Fruit fly (Drosophila melanogaster): Measurements from ENCODE around the gene Zyx.
A peak's percentile ranks its signal among the peaks of the same experiment; 100 is the strongest.

Gene Zyx

DNA sequence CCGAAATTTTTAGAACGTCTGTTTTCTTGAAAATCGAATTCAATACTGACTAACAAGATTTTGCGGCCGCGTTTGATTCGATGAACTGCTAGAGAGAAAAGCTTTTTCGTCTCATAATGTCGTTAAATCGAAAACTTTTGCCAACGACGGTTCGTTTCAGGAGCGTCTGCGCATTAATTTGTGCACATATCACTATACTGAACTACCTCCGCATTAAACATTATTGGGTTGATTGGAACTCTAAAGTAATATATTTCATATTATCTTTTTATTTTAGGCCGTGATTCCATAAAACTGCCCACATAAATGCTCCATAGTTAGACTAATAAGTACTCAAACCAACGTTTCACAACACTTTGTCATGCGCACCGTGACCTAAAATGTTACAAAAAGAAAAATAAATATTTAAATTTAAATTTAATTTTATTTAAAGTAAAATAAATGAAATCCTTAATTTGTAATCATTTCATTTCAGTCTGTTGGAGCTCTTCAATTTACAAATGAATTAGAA, 11.1 kb downstream of the Zyx start, which contains the start of gene CaMKII:
Gene CaMKII, minus strand, starts transcription at position 51 of the 511 bp plus-strand sequence.
- TF ChIP-seq CG34367 (tag; optimal IDR thresholded peaks at IDR 0.05) (no peak), Pif1B (GFP tag; optimal IDR thresholded peaks at IDR 0.05) (peak; percentile 12), CG17806 (tag; optimal IDR thresholded peaks at IDR 0.05) (peak; percentile 1)

DNA sequence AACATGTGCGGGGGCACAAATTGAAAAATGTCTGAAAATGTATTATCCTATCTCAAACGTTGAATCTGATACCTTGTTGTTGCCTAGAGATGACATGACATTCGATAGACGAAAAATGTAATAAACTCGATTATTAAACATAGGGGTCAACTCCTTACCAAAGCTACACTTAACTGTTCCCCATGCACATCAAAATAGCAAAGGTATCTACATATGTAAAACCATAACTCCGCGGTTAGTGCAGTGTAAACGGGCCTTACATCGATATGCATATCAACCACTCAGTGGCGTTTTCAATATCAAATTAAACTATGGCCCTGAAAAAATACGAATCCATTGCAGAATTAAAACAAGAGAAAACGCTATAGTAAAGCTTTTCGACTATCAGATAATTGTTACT, 13.5 kb downstream of the Zyx start:
- no peak for TF ChIP-seq gl (tag; optimal IDR thresholded peaks at IDR 0.05)
- no peak for TF ChIP-seq Pif1B (GFP tag; optimal IDR thresholded peaks at IDR 0.05)
- TF ChIP-seq CG4496 (GFP tag; IDR thresholded peaks at IDR 0.05): no peak
- no peak for TF ChIP-seq fd96Ca (GFP tag; IDR thresholded peaks at IDR 0.05)
- no peak for TF ChIP-seq EcR (GFP tag; optimal IDR thresholded peaks at IDR 0.05)
- TF ChIP-seq Ets98B (GFP tag; IDR thresholded peaks at IDR 0.05): no peak
- TF ChIP-seq Pif1A (GFP tag; optimal IDR thresholded peaks at IDR 0.05): no peak
- no peak for TF ChIP-seq CG13204 (GFP tag; optimal IDR thresholded peaks at IDR 0.05)
- TF ChIP-seq CG12605 (GFP tag; IDR thresholded peaks at IDR 0.05): no peak
- TF ChIP-seq CG17806 (tag; optimal IDR thresholded peaks at IDR 0.05): no peak
- TF ChIP-seq CG9948 (tag; optimal IDR thresholded peaks at IDR 0.05): no peak

DNA sequence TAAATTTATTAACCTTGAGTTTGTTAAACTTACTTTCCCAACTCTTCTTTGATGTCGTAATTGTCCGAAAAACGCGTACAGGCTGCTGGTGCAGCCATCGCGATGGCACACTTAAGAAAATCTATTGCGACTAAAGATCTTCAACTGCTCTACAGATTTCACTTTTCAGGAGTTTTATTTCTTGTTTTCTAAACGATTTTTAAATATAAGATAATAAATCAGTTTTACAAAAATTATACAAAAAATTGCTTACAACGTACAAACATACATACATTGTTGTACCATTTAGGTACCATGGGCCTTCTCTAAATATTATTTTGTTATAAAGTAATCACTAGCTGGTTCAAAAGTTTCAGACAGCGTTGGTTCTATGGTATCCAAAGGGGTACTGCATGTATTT, 14.4 kb downstream of the Zyx start:
- TF ChIP-seq CG32121 (GFP tag; IDR thresholded peaks at IDR 0.05) (no peak), CG14655 (GFP tag; optimal IDR thresholded peaks at IDR 0.05) (no peak), CG9948 (tag; optimal IDR thresholded peaks at IDR 0.05) (no peak), CG10348 (GFP tag; IDR thresholded peaks at IDR 0.05) (no peak), gl (tag; optimal IDR thresholded peaks at IDR 0.05) (no peak)

DNA sequence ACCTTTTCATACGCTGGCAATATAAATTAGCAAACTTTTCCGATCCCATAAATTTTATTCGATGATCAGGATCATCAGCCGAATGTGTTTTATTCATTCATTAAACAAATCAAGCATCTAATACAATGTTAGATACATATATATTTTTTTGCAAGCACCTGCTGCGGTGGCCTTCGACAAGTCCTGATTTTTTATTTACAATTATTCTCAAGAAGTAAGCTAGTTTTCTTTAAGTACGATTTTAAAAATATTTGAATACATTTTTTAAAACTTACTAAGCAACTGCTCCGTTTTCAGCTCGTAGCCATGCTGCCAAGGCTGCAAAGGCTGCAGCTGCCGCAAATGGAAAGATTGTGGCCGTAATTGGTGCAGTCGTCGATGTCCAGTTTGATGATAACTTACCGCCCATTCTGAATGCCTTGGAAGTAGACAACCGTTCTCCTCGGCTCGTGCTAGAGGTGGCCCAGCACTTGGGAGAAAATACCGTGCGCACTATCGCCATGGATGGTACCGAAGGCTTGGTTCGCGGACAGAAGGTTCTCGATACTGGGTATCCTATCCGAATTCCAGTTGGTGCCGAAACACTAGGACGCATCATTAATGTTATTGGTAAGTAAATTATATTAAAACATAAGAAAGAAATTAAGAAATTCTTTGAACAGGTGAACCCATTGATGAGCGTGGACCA, 32.0 kb downstream of the Zyx start:
- no peak for TF ChIP-seq gl (tag; optimal IDR thresholded peaks at IDR 0.05)
- TF ChIP-seq Ets98B (GFP tag; IDR thresholded peaks at IDR 0.05): no peak
- TF ChIP-seq CG13204 (GFP tag; optimal IDR thresholded peaks at IDR 0.05): no peak
- no peak for TF ChIP-seq fd96Ca (GFP tag; IDR thresholded peaks at IDR 0.05)
- no peak for TF ChIP-seq CG8159 (tag; optimal IDR thresholded peaks at IDR 0.05)
- no peak for TF ChIP-seq CG34367 (tag; optimal IDR thresholded peaks at IDR 0.05)
- no peak for TF ChIP-seq rn (GFP tag; IDR thresholded peaks at IDR 0.05)
- no peak for TF ChIP-seq CG17806 (tag; optimal IDR thresholded peaks at IDR 0.05)
- no peak for TF ChIP-seq CG32121 (GFP tag; IDR thresholded peaks at IDR 0.05)
- no peak for TF ChIP-seq D1 (tag; optimal IDR thresholded peaks at IDR 0.05)
- TF ChIP-seq CG8301 (tag; optimal IDR thresholded peaks at IDR 0.05): no peak
- no peak for TF ChIP-seq Pif1A (GFP tag; optimal IDR thresholded peaks at IDR 0.05)
- no peak for TF ChIP-seq CG9948 (tag; optimal IDR thresholded peaks at IDR 0.05)

DNA sequence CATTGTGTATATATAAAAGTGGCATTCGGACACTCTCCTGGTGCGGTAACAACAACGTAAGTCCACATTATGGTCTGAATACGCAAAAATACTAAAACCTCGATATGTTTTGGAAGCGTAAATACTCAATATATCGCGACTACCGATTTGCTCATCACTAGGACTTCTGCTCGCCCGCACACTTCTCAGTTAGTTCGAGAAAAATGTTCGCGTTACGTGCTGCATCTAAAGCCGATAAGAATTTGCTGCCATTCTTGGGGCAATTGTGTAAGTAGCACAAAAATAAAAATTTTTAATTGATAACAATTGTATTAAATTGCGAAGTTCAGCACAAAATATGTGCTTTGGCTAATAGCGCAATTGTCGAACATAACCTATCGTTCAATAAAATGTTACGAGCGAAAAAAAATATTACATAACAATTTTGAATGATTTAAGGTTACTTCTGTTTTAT, 33.1 kb downstream of the Zyx start, which contains the start of gene CG11076:
Gene CG11076, minus strand, starts transcription at position 71 of the 454 bp plus-strand sequence.
- TF ChIP-seq Snoo (tag; optimal IDR thresholded peaks at IDR 0.05) (peak; percentile 2), Pif1A (GFP tag; optimal IDR thresholded peaks at IDR 0.05) (peak; percentile 30), CG34367 (tag; optimal IDR thresholded peaks at IDR 0.05) (no peak), D1 (tag; optimal IDR thresholded peaks at IDR 0.05) (peak; percentile 81), rn (GFP tag; IDR thresholded peaks at IDR 0.05) (no peak), Pif1B (GFP tag; optimal IDR thresholded peaks at IDR 0.05) (peak; percentile 28), CG10348 (GFP tag; IDR thresholded peaks at IDR 0.05) (no peak)

- TF ChIP-seq Ets98B (GFP tag; IDR thresholded peaks at IDR 0.05) (no peak), Pif1B (GFP tag; optimal IDR thresholded peaks at IDR 0.05) (no peak), CG17806 (tag; optimal IDR thresholded peaks at IDR 0.05) (no peak), fd96Ca (GFP tag; IDR thresholded peaks at IDR 0.05) (no peak), gl (tag; optimal IDR thresholded peaks at IDR 0.05) (no peak), EcR (GFP tag; optimal IDR thresholded peaks at IDR 0.05) (no peak), CG4496 (GFP tag; IDR thresholded peaks at IDR 0.05) (no peak), CG8159 (tag; optimal IDR thresholded peaks at IDR 0.05) (no peak), CG13204 (GFP tag; optimal IDR thresholded peaks at IDR 0.05) (no peak)
Measured at dm6 chr4:1031137-1031536, 33.7 kb downstream of the Zyx start, which contains the start of gene ATPsynbeta. ATPsynbeta (plus strand) TSS chr4:1031484.

DNA sequence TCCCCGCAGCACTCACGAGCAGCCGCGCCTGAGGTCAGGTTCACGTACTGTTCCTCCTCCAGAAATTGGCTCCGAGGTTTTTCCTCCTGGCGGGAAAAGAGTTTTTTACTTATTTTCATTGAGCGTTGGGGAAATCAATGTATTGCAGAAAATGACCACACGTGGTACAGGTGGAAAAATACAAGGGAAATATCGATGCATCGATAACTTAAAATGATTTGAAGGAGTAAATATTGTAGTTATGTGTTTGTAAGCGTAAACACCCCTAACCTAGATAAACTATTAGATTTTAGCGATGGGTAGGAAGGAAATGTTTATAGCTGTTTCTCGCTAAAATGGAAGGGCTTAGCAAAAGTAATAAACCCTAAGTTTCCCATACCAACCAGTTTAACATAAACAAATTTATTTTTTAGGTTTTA, 34.1 kb downstream of the Zyx start:
- peak; percentile 9 for TF ChIP-seq CG8159 (tag; optimal IDR thresholded peaks at IDR 0.05)
- peak; percentile 18 for TF ChIP-seq CG15710 (tag; optimal IDR thresholded peaks at IDR 0.05)
- TF ChIP-seq rn (GFP tag; IDR thresholded peaks at IDR 0.05): no peak
- peak; percentile 18 for TF ChIP-seq CG9948 (tag; optimal IDR thresholded peaks at IDR 0.05)
- TF ChIP-seq CG10348 (GFP tag; IDR thresholded peaks at IDR 0.05): no peak
- no peak for TF ChIP-seq CG12605 (GFP tag; IDR thresholded peaks at IDR 0.05)
